Fruit fly (Drosophila melanogaster) whole organism, pupa: ENCODE results near the gene Hipk.
A peak's percentile ranks its signal among the peaks of the same experiment; 100 is the strongest.

Experiments used
- CG10348 ChIP-seq: fragments of 200-800 bp; sonication (Bioruptor generic); IDR thresholded peaks from 2 replicates; pipeline ENCODE4 v1.3.6; 2022; ENCODE audit warnings: missing biosample characterization, missing genetic modification characterization
- CG15710 ChIP-seq: fragments of 200-800 bp; sonication (Bioruptor generic); optimal IDR thresholded peaks from 2 replicates; lab custom pipeline; 2018; ENCODE audit warnings: missing biosample characterization, mild to moderate bottlenecking, missing genetic modification characterization, moderate library complexity
- CG8301 ChIP-seq: fragments of 200-800 bp; sonication (Bioruptor generic); optimal IDR thresholded peaks from 2 replicates; lab custom pipeline; 2018; ENCODE audit warnings: missing biosample characterization, mild to moderate bottlenecking, missing genetic modification characterization
- Pif1A ChIP-seq: fragments of 200-800 bp; sonication (Bioruptor generic); optimal IDR thresholded peaks from 3 replicates; lab custom pipeline; 2016; ENCODE audit warnings: missing biosample characterization, missing genetic modification characterization

- TF ChIP-seq Pif1A (GFP tag; lab: Kevin White, UChicago) (peak; percentile 8), CG15710 (no peak), CG8301 (tag; lab: Kevin White, UChicago) (peak; percentile 7), CG10348 (GFP tag; lab: Robert Waterston, UW) (no peak)
Observed at dm6 chr3L:603847-604550, 61.1 kb downstream of the Hipk start, which contains the start of gene CG13893.
